1 fruit fly cellular context compared by ENCODE assay signal in genomic region chr3R:5211901-5212758, dm6.
TF ChIP-seq lines count a peak whose summit lies in the region.

No protein-coding gene starts in this region.

TF ChIP-seq in whole organism, embryonic, 481 proteins besides CTCF, POLR2A, EP300 and RAD21 (continued from another document and continues in another):
- TF ChIP-seq CG6765 (GFP tag; optimal IDR thresholded peaks at IDR 0.05; lab: Kevin White, UChicago) = no peak
- peak; percentile 71 for TF ChIP-seq CG2678 (tag; optimal IDR thresholded peaks at IDR 0.05; lab: Kevin White, UChicago)
- no peak for TF ChIP-seq ato (GFP tag; IDR thresholded peaks at IDR 0.05; lab: Robert Waterston, UW; ENCODE audit: partially characterized antibody)
- no peak for TF ChIP-seq GATAe (GFP tag; conservative IDR thresholded peaks at IDR 0.05; lab: Robert Waterston, UW)
- TF ChIP-seq hbn (GFP tag; IDR thresholded peaks at IDR 0.05; lab: Robert Waterston, UW; ENCODE audit: partially characterized antibody) = no peak
- TF ChIP-seq danr (GFP tag; IDR thresholded peaks at IDR 0.05; lab: Robert Waterston, UW) = no peak
- no peak for TF ChIP-seq mirr (GFP tag; optimal IDR thresholded peaks at IDR 0.05; lab: Kevin White, UChicago)
- TF ChIP-seq luna (GFP tag; optimal IDR thresholded peaks at IDR 0.05; lab: Kevin White, UChicago) = no peak
- peak; percentile 75 for TF ChIP-seq CG16863 (GFP tag; optimal IDR thresholded peaks at IDR 0.05; lab: Kevin White, UChicago)
- TF ChIP-seq slbo (GFP tag; IDR thresholded peaks at IDR 0.05; lab: Robert Waterston, UW) = no peak
- TF ChIP-seq gro (GFP tag; optimal IDR thresholded peaks at IDR 0.05; lab: Kevin White, UChicago) = no peak
- TF ChIP-seq gsb-n (tag; optimal IDR thresholded peaks at IDR 0.05; lab: Kevin White, UChicago) = peak; percentile 88
- TF ChIP-seq nerfin-1 (tag; optimal IDR thresholded peaks at IDR 0.05; lab: Kevin White, UChicago) = peak; percentile 96
- no peak for TF ChIP-seq gfzf (GFP tag; optimal IDR thresholded peaks at IDR 0.05; lab: Kevin White, UChicago)
- peak; percentile 61 for TF ChIP-seq sqz (GFP tag; optimal IDR thresholded peaks at IDR 0.05; lab: Kevin White, UChicago)
- no peak for TF ChIP-seq CG16779 (GFP tag; IDR thresholded peaks at IDR 0.05; lab: Robert Waterston, UW)
- TF ChIP-seq TFAM (GFP tag; optimal IDR thresholded peaks at IDR 0.05; lab: Kevin White, UChicago) = peak; percentile 62
- TF ChIP-seq C15 (GFP tag; IDR thresholded peaks at IDR 0.05; lab: Robert Waterston, UW) = 0 out of 3 replicates have a peak, but pooled peaks have one; percentile 6
- peak; percentile 43 for TF ChIP-seq Dad (GFP tag; optimal IDR thresholded peaks at IDR 0.05; lab: Kevin White, UChicago)
- TF ChIP-seq Sry-δ (GFP tag; optimal IDR thresholded peaks at IDR 0.05; lab: Kevin White, UChicago) = peak; percentile 38
- no peak for TF ChIP-seq crp (GFP tag; optimal IDR thresholded peaks at IDR 0.05; lab: Kevin White, UChicago)
- no peak for TF ChIP-seq D19B (GFP tag; optimal IDR thresholded peaks at IDR 0.05; lab: Kevin White, UChicago)
- TF ChIP-seq CG13424 (tag; optimal IDR thresholded peaks at IDR 0.05; lab: Kevin White, UChicago) = peak; percentile 69
- TF ChIP-seq Gsc (GFP tag; IDR thresholded peaks at IDR 0.05; lab: Robert Waterston, UW) = peak; percentile 56; the same call in 1 of the 2 replicates
- peak; percentile 95 for TF ChIP-seq CG10979 (tag; optimal IDR thresholded peaks at IDR 0.05; lab: Kevin White, UChicago)
- peak; percentile 3 for TF ChIP-seq CG9437 (GFP tag; optimal IDR thresholded peaks at IDR 0.05; lab: Kevin White, UChicago)
- peak; percentile 28; the same call in 1 of the 2 replicates for TF ChIP-seq Ptx1 (GFP tag; IDR thresholded peaks at IDR 0.05; lab: Robert Waterston, UW)
- no peak for TF ChIP-seq CG13287 (GFP tag; IDR thresholded peaks at IDR 0.05; lab: Robert Waterston, UW; ENCODE audit: partially characterized antibody)
- TF ChIP-seq CG4730 (GFP tag; IDR thresholded peaks at IDR 0.05; lab: Robert Waterston, UW) = peak; percentile 57
- peak; percentile 61 for TF ChIP-seq CG18476 (GFP tag; optimal IDR thresholded peaks at IDR 0.05; lab: Kevin White, UChicago)
- TF ChIP-seq CG6272 (GFP tag; IDR thresholded peaks at IDR 0.05; lab: Robert Waterston, UW) = peak; percentile 28; the same call in 1 of the 2 replicates
- TF ChIP-seq CG4404 (GFP tag; IDR thresholded peaks at IDR 0.05; lab: Robert Waterston, UW) = peak; percentile 94
- no peak for TF ChIP-seq CG3726 (GFP tag; IDR thresholded peaks at IDR 0.05; lab: Robert Waterston, UW)
- TF ChIP-seq CG6175 (GFP tag; IDR thresholded peaks at IDR 0.05; lab: Robert Waterston, UW) = no peak
- no peak; the same call in 1 of the 2 replicates for TF ChIP-seq E2f1 (GFP tag; IDR thresholded peaks at IDR 0.05; lab: Robert Waterston, UW)
- TF ChIP-seq HLH3B (GFP tag; IDR thresholded peaks at IDR 0.05; lab: Robert Waterston, UW) = no peak
- 0 out of 2 replicates have a peak, but pooled peaks have one; percentile 21 for TF ChIP-seq esg (GFP tag; conservative IDR thresholded peaks at IDR 0.05; lab: Robert Waterston, UW)
- TF ChIP-seq Taf1 (GFP tag; IDR thresholded peaks at IDR 0.05; lab: Robert Waterston, UW) = no peak
- TF ChIP-seq wdn (GFP tag; IDR thresholded peaks at IDR 0.05; lab: Robert Waterston, UW) = no peak
- peak; percentile 82 for TF ChIP-seq CG6813 (GFP tag; optimal IDR thresholded peaks at IDR 0.05; lab: Kevin White, UChicago)
- TF ChIP-seq tgo (GFP tag; IDR thresholded peaks at IDR 0.05; lab: Robert Waterston, UW) = peak; percentile 32; the same call in 1 of the 3 replicates
- TF ChIP-seq Blimp-1 (GFP tag; optimal IDR thresholded peaks at IDR 0.05; lab: Kevin White, UChicago) = peak; percentile 69
- TF ChIP-seq Atf6 (GFP tag; IDR thresholded peaks at IDR 0.05; lab: Robert Waterston, UW) = no peak
- TF ChIP-seq CG12299 (tag; optimal IDR thresholded peaks at IDR 0.05; lab: Kevin White, UChicago) = peak; percentile 4
- TF ChIP-seq pnt (GFP tag; optimal IDR thresholded peaks at IDR 0.05; lab: Kevin White, UChicago) = peak; percentile 89
- TF ChIP-seq Lhr (GFP tag; optimal IDR thresholded peaks at IDR 0.05; lab: Kevin White, UChicago) = peak; percentile 45
- TF ChIP-seq wek (GFP tag; optimal IDR thresholded peaks at IDR 0.05; lab: Kevin White, UChicago) = peak; percentile 46
- no peak for TF ChIP-seq gsb (GFP tag; IDR thresholded peaks at IDR 0.05; lab: Robert Waterston, UW)
- peak; percentile 32; the same call in 1 of the 2 replicates for TF ChIP-seq CG32767 (GFP tag; IDR thresholded peaks at IDR 0.05; lab: Robert Waterston, UW)
- TF ChIP-seq Dbx (GFP tag; IDR thresholded peaks at IDR 0.05; lab: Robert Waterston, UW) = no peak
- TF ChIP-seq gce (GFP tag; IDR thresholded peaks at IDR 0.05; lab: Robert Waterston, UW) = no peak
- no peak for TF ChIP-seq CG31224 (GFP tag; IDR thresholded peaks at IDR 0.05; lab: Robert Waterston, UW)
- no peak for TF ChIP-seq ash1 (GFP tag; optimal IDR thresholded peaks at IDR 0.05; lab: Kevin White, UChicago)
- TF ChIP-seq CG17328 (GFP tag; IDR thresholded peaks at IDR 0.05; lab: Robert Waterston, UW) = peak; percentile 82
- peak; percentile 60 for TF ChIP-seq CG30020 (tag; optimal IDR thresholded peaks at IDR 0.05; lab: Kevin White, UChicago)
- TF ChIP-seq trh (GFP tag; optimal IDR thresholded peaks at IDR 0.05; lab: Kevin White, UChicago) = peak; percentile 53
- peak; percentile 90 for TF ChIP-seq Elba2 (GFP tag; optimal IDR thresholded peaks at IDR 0.05; lab: Kevin White, UChicago)
- TF ChIP-seq sug (tag; optimal IDR thresholded peaks at IDR 0.05; lab: Kevin White, UChicago) = no peak
- peak; percentile 48 for TF ChIP-seq tap (tag; optimal IDR thresholded peaks at IDR 0.05; lab: Kevin White, UChicago)
- peak; percentile 81 for TF ChIP-seq ci (GFP tag; IDR thresholded peaks at IDR 0.05; lab: Robert Waterston, UW)
- no peak for TF ChIP-seq Doc3 (GFP tag; IDR thresholded peaks at IDR 0.05; lab: Robert Waterston, UW; ENCODE audit: partially characterized antibody)
- TF ChIP-seq CG34224 (GFP tag; IDR thresholded peaks at IDR 0.05; lab: Robert Waterston, UW; ENCODE audit: partially characterized antibody) = no peak
- TF ChIP-seq CG11093 (GFP tag; IDR thresholded peaks at IDR 0.05; lab: Robert Waterston, UW) = peak; percentile 41; the same call in 1 of the 3 replicates
- no peak for TF ChIP-seq pan (optimal IDR thresholded peaks at IDR 0.05; lab: Kevin White, UChicago)
- TF ChIP-seq pan (GFP tag; optimal IDR thresholded peaks at IDR 0.05 in 1 of 2, IDR thresholded peaks at IDR 0.05 in 1 of 2) = peak in 1 of 2 experiments; percentile 68
- peak; percentile 56 for TF ChIP-seq CG3163 (GFP tag; optimal IDR thresholded peaks at IDR 0.05; lab: Kevin White, UChicago)
- TF ChIP-seq CG8944 (GFP tag; optimal IDR thresholded peaks at IDR 0.05; lab: Kevin White, UChicago) = peak; percentile 82
- no peak for TF ChIP-seq hth (optimal IDR thresholded peaks at IDR 0.05; lab: Kevin White, UChicago)
- TF ChIP-seq MTF-1 (GFP tag; optimal IDR thresholded peaks at IDR 0.05; lab: Kevin White, UChicago; ENCODE audit: borderline replicate concordance) = peak; percentile 29
- TF ChIP-seq fru (optimal IDR thresholded peaks at IDR 0.05; lab: Kevin White, UChicago) = no peak
- TF ChIP-seq hkb (optimal IDR thresholded peaks at IDR 0.05; lab: Kevin White, UChicago) = no peak
- peak; percentile 40; the same call in 1 of the 2 replicates for TF ChIP-seq hkb (GFP tag; IDR thresholded peaks at IDR 0.05; lab: Robert Waterston, UW)
- TF ChIP-seq Xbp1 (GFP tag; optimal IDR thresholded peaks at IDR 0.05; lab: Kevin White, UChicago) = peak; percentile 74
- peak; percentile 59 to 64 for TF ChIP-seq dpn (GFP tag; optimal IDR thresholded peaks at IDR 0.05; lab: Kevin White, UChicago)
- peak; percentile 94 for TF ChIP-seq CG14710 (tag; optimal IDR thresholded peaks at IDR 0.05; lab: Kevin White, UChicago)
- TF ChIP-seq sd (tag; optimal IDR thresholded peaks at IDR 0.05; lab: Kevin White, UChicago) = peak; percentile 5
- TF ChIP-seq fd64A (GFP tag; optimal IDR thresholded peaks at IDR 0.05; lab: Kevin White, UChicago) = no peak
- peak; percentile 89 for TF ChIP-seq CG8924 (tag; optimal IDR thresholded peaks at IDR 0.05; lab: Kevin White, UChicago)
- peak; percentile 47 for TF ChIP-seq CrebB (tag; optimal IDR thresholded peaks at IDR 0.05; lab: Kevin White, UChicago)
- TF ChIP-seq CG10209 (GFP tag; optimal IDR thresholded peaks at IDR 0.05; lab: Kevin White, UChicago) = peak; percentile 80
- TF ChIP-seq vnd (GFP tag; IDR thresholded peaks at IDR 0.05; lab: Robert Waterston, UW; ENCODE audit: partially characterized antibody) = no peak
- TF ChIP-seq sob (GFP tag; IDR thresholded peaks at IDR 0.05; lab: Robert Waterston, UW) = no peak
- peak; percentile 24; the same call in 1 of the 3 replicates for TF ChIP-seq CG14050 (GFP tag; IDR thresholded peaks at IDR 0.05; lab: Robert Waterston, UW)
- peak; percentile 8 for TF ChIP-seq PHDP (tag; optimal IDR thresholded peaks at IDR 0.05; lab: Kevin White, UChicago)
- no peak for TF ChIP-seq klu (GFP tag; IDR thresholded peaks at IDR 0.05; lab: Robert Waterston, UW)
- no peak for TF ChIP-seq CG14441 (GFP tag; IDR thresholded peaks at IDR 0.05; lab: Robert Waterston, UW)
- peak; percentile 98 for TF ChIP-seq dmrt11E (tag; optimal IDR thresholded peaks at IDR 0.05; lab: Kevin White, UChicago)
- TF ChIP-seq CG30431 (GFP tag; optimal IDR thresholded peaks at IDR 0.05; lab: Kevin White, UChicago) = peak; percentile 80
- peak in 1 of 2 experiments; percentile 79 for TF ChIP-seq bsh (GFP tag; optimal IDR thresholded peaks at IDR 0.05; lab: Kevin White, UChicago)
- peak; percentile 95 for TF ChIP-seq Kr (GFP tag; optimal IDR thresholded peaks at IDR 0.05; lab: Kevin White, UChicago)
- TF ChIP-seq CG18262 (tag; optimal IDR thresholded peaks at IDR 0.05; lab: Kevin White, UChicago) = peak; percentile 95
- peak; percentile 82 for TF ChIP-seq CoRest (tag; optimal IDR thresholded peaks at IDR 0.05; lab: Kevin White, UChicago)
- no peak for TF ChIP-seq B-H1 (GFP tag; IDR thresholded peaks at IDR 0.05; lab: Robert Waterston, UW)
- no peak for TF ChIP-seq CG14014 (GFP tag; IDR thresholded peaks at IDR 0.05; lab: Robert Waterston, UW)
- peak; percentile 80 for TF ChIP-seq Antp (GFP tag; optimal IDR thresholded peaks at IDR 0.05; lab: Kevin White, UChicago)
- TF ChIP-seq pzg (GFP tag; optimal IDR thresholded peaks at IDR 0.05; lab: Kevin White, UChicago) = no peak
- peak; percentile 68; the same call in 2 of the 3 replicates for TF ChIP-seq otp (GFP tag; IDR thresholded peaks at IDR 0.05; lab: Robert Waterston, UW)
- peak; percentile 52 for TF ChIP-seq dmrt99B (tag; optimal IDR thresholded peaks at IDR 0.05; lab: Kevin White, UChicago)
- TF ChIP-seq CG5953 (GFP tag; IDR thresholded peaks at IDR 0.05; lab: Robert Waterston, UW) = no peak
- peak; percentile 90 for TF ChIP-seq CG16815 (GFP tag; optimal IDR thresholded peaks at IDR 0.05; lab: Kevin White, UChicago)
- TF ChIP-seq CG10147 (GFP tag; optimal IDR thresholded peaks at IDR 0.05; lab: Kevin White, UChicago) = no peak
- no peak for TF ChIP-seq sima (GFP tag; optimal IDR thresholded peaks at IDR 0.05; lab: Kevin White, UChicago)
- TF ChIP-seq Sox100B (GFP tag; optimal IDR thresholded peaks at IDR 0.05; lab: Kevin White, UChicago) = peak; percentile 56
- peak; percentile 11 for TF ChIP-seq CG12659 (GFP tag; optimal IDR thresholded peaks at IDR 0.05; lab: Kevin White, UChicago)
- TF ChIP-seq D19A (tag; optimal IDR thresholded peaks at IDR 0.05; lab: Kevin White, UChicago) = peak; percentile 85
- TF ChIP-seq CG8765 (GFP tag; IDR thresholded peaks at IDR 0.05; lab: Robert Waterston, UW) = peak; percentile 86
- TF ChIP-seq Ada2b (GFP tag; IDR thresholded peaks at IDR 0.05; lab: Robert Waterston, UW) = no peak
- no peak for TF ChIP-seq mld (GFP tag; IDR thresholded peaks at IDR 0.05; lab: Robert Waterston, UW; ENCODE audit: partially characterized antibody)
- TF ChIP-seq Dfd (GFP tag; optimal IDR thresholded peaks at IDR 0.05; lab: Kevin White, UChicago) = no peak
- TF ChIP-seq sens-2 (GFP tag; IDR thresholded peaks at IDR 0.05; lab: Robert Waterston, UW) = peak; percentile 64
- peak; percentile 95 for TF ChIP-seq zen (tag; optimal IDR thresholded peaks at IDR 0.05; lab: Kevin White, UChicago)
- TF ChIP-seq CG12155 (GFP tag; optimal IDR thresholded peaks at IDR 0.05; lab: Kevin White, UChicago) = peak; percentile 59
- TF ChIP-seq BtbVII (GFP tag; optimal IDR thresholded peaks at IDR 0.05; lab: Kevin White, UChicago) = no peak
- TF ChIP-seq Nf-YC (tag; optimal IDR thresholded peaks at IDR 0.05; lab: Kevin White, UChicago) = no peak
- TF ChIP-seq nmo (GFP tag; optimal IDR thresholded peaks at IDR 0.05; lab: Kevin White, UChicago) = peak; percentile 85
- TF ChIP-seq chinmo (GFP tag; IDR thresholded peaks at IDR 0.05; lab: Robert Waterston, UW; ENCODE audit: partially characterized antibody) = no peak
- TF ChIP-seq Meics (GFP tag; optimal IDR thresholded peaks at IDR 0.05; lab: Kevin White, UChicago) = peak; percentile 6
- TF ChIP-seq gem (tag; optimal IDR thresholded peaks at IDR 0.05; lab: Kevin White, UChicago) = peak; percentile 90
- peak; percentile 18 for TF ChIP-seq Dip3 (GFP tag; optimal IDR thresholded peaks at IDR 0.05; lab: Kevin White, UChicago)
- TF ChIP-seq CG6854 (GFP tag; optimal IDR thresholded peaks at IDR 0.05; lab: Kevin White, UChicago) = no peak
- no peak for TF ChIP-seq Dip2 (GFP tag; IDR thresholded peaks at IDR 0.05; lab: Robert Waterston, UW)
- TF ChIP-seq pho (GFP tag; optimal IDR thresholded peaks at IDR 0.05; lab: Kevin White, UChicago) = no peak
- peak; percentile 62 for TF ChIP-seq CG17568 (GFP tag; optimal IDR thresholded peaks at IDR 0.05; lab: Kevin White, UChicago)
- TF ChIP-seq HLH4C (GFP tag; IDR thresholded peaks at IDR 0.05; lab: Robert Waterston, UW; ENCODE audit: partially characterized antibody) = no peak
- peak; percentile 69 for TF ChIP-seq en (GFP tag; optimal IDR thresholded peaks at IDR 0.05; lab: Kevin White, UChicago)
- TF ChIP-seq CG9876 (GFP tag; optimal IDR thresholded peaks at IDR 0.05; lab: Kevin White, UChicago) = peak; percentile 6
- no peak for TF ChIP-seq CG3995 (GFP tag; optimal IDR thresholded peaks at IDR 0.05; lab: Kevin White, UChicago)
- TF ChIP-seq Rx (GFP tag; IDR thresholded peaks at IDR 0.05; lab: Robert Waterston, UW) = peak; percentile 52; the same call in 1 of the 2 replicates
- TF ChIP-seq seq (GFP tag; IDR thresholded peaks at IDR 0.05; lab: Robert Waterston, UW) = no peak
- peak; percentile 87 for TF ChIP-seq row (GFP tag; IDR thresholded peaks at IDR 0.05; lab: Robert Waterston, UW)
- TF ChIP-seq fd3F (GFP tag; optimal IDR thresholded peaks at IDR 0.05; lab: Kevin White, UChicago) = no peak
- TF ChIP-seq Jarid2 (GFP tag; optimal IDR thresholded peaks at IDR 0.05; lab: Kevin White, UChicago) = peak; percentile 13
